Fruit fly (Drosophila melanogaster) whole organism, embryonic: ENCODE measurements around the gene edin.
A peak's percentile ranks its signal among the peaks of the same experiment; 100 is the strongest.

Experiments used
- Bdp1 ChIP-seq: fragments of 200-800 bp; sonication (Bioruptor generic); optimal IDR thresholded peaks from 3 replicates; lab custom pipeline; 2016; ENCODE audit warnings: missing biosample characterization, missing genetic modification characterization
- BtbVII ChIP-seq: fragments of 200-800 bp; sonication (Bioruptor generic); optimal IDR thresholded peaks from 3 replicates; lab custom pipeline; 2017; ENCODE audit warnings: missing biosample characterization, mild to moderate bottlenecking, missing genetic modification characterization
- CG11398 ChIP-seq: fragments of 200-800 bp; sonication (Bioruptor generic); optimal IDR thresholded peaks from 2 replicates; lab custom pipeline; 2016; ENCODE audit warnings: missing biosample characterization, missing genetic modification characterization
- CG13287 ChIP-seq: fragments of 200-800 bp; sonication (Bioruptor generic); IDR thresholded peaks from 2 replicates; pipeline ENCODE4 v1.3.6; 2022; ENCODE audit warnings: missing biosample characterization, missing genetic modification characterization; ENCODE audit not compliant: partially characterized antibody
- CG15514 ChIP-seq: fragments of 200-800 bp; sonication (Bioruptor generic); optimal IDR thresholded peaks from 3 replicates; lab custom pipeline; 2017; ENCODE audit warnings: missing biosample characterization, missing genetic modification characterization, mild to moderate bottlenecking, moderate library complexity, missing genetic modification reagents
- CG16779 ChIP-seq: fragments of 200-800 bp; sonication (Bioruptor generic); IDR thresholded peaks from 2 replicates; pipeline ENCODE4 v1.3.6; 2022; ENCODE audit warnings: missing biosample characterization, missing genetic modification characterization
- CG16815 ChIP-seq: fragments of 200-800 bp; sonication (Bioruptor generic); optimal IDR thresholded peaks from 3 replicates; lab custom pipeline; 2017; ENCODE audit warnings: missing biosample characterization, mild to moderate bottlenecking, missing genetic modification characterization
- CG17912 ChIP-seq: fragments of 200-800 bp; sonication (Bioruptor generic); optimal IDR thresholded peaks from 2 replicates; lab custom pipeline; 2018; ENCODE audit warnings: missing biosample characterization, mild to moderate bottlenecking, missing genetic modification characterization
- CG18476 ChIP-seq: fragments of 200-800 bp; sonication (Bioruptor generic); optimal IDR thresholded peaks from 2 replicates; lab custom pipeline; 2016; ENCODE audit warnings: missing biosample characterization, mild to moderate bottlenecking, missing genetic modification characterization
- CG2199 ChIP-seq: fragments of 200-800 bp; sonication (Bioruptor generic); IDR thresholded peaks from 3 replicates; pipeline ENCODE4 v1.3.6; 2022; ENCODE audit warnings: missing biosample characterization, missing genetic modification characterization
- CG2875 ChIP-seq: fragments of 200-800 bp; sonication (Bioruptor generic); optimal IDR thresholded peaks from 2 replicates; lab custom pipeline; 2017; ENCODE audit warnings: missing biosample characterization, mild to moderate bottlenecking, missing genetic modification characterization, missing genetic modification reagents
- CG2889 ChIP-seq: fragments of 200-800 bp; sonication (Bioruptor generic); IDR thresholded peaks from 3 replicates; pipeline ENCODE4 v1.3.6; 2022; ENCODE audit warnings: missing biosample characterization, missing genetic modification characterization
- CG3163 ChIP-seq: fragments of 200-800 bp; sonication (Bioruptor generic); optimal IDR thresholded peaks from 3 replicates; lab custom pipeline; 2016; ENCODE audit warnings: missing biosample characterization, missing genetic modification characterization
- CG33213 ChIP-seq: fragments of 200-800 bp; sonication (Bioruptor generic); optimal IDR thresholded peaks from 3 replicates; lab custom pipeline; 2016; ENCODE audit warnings: missing biosample characterization, missing genetic modification characterization
- CG34422 ChIP-seq: fragments of 200-800 bp; sonication (Bioruptor generic); IDR thresholded peaks from 3 replicates; pipeline ENCODE4 v1.3.6; 2022; ENCODE audit warnings: missing biosample characterization, missing genetic modification characterization
- CG43689 ChIP-seq: fragments of 200-800 bp; sonication (Bioruptor generic); IDR thresholded peaks from 2 replicates; pipeline ENCODE4 v1.3.6; 2022; ENCODE audit warnings: missing biosample characterization, missing genetic modification characterization
- CG4730 ChIP-seq: fragments of 200-800 bp; sonication (Bioruptor generic); IDR thresholded peaks from 2 replicates; pipeline ENCODE4 v1.3.6; 2022; ENCODE audit warnings: missing biosample characterization, missing genetic modification characterization
- CG5180 ChIP-seq: fragments of 200-800 bp; sonication (Bioruptor generic); optimal IDR thresholded peaks from 3 replicates; lab custom pipeline; 2017; ENCODE audit warnings: missing biosample characterization, missing genetic modification characterization, mild to moderate bottlenecking, moderate library complexity, missing genetic modification reagents
- CG6813 ChIP-seq: fragments of 200-800 bp; sonication (Bioruptor generic); optimal IDR thresholded peaks from 2 replicates; lab custom pipeline; 2017; ENCODE audit warnings: missing biosample characterization, missing genetic modification characterization, mild to moderate bottlenecking, moderate library complexity, missing genetic modification reagents
- CG8388 ChIP-seq: fragments of 200-800 bp; sonication (Bioruptor generic); optimal IDR thresholded peaks from 2 replicates; lab custom pipeline; 2019; ENCODE audit warnings: missing biosample characterization, mild to moderate bottlenecking, missing genetic modification characterization, moderate library complexity
- CG9437 ChIP-seq: fragments of 200-800 bp; sonication (Bioruptor generic); optimal IDR thresholded peaks from 2 replicates; lab custom pipeline; 2018; ENCODE audit warnings: missing biosample characterization, mild to moderate bottlenecking, missing genetic modification characterization
- D19B ChIP-seq: fragments of 200-800 bp; sonication (Bioruptor generic); optimal IDR thresholded peaks from 2 replicates; lab custom pipeline; 2017; ENCODE audit warnings: missing biosample characterization, mild to moderate bottlenecking, missing genetic modification characterization
- Dll ChIP-seq: fragments of 200-800 bp; sonication (Bioruptor generic); IDR thresholded peaks from 4 replicates; pipeline ENCODE4 v1.3.6; 2022; ENCODE audit warnings: missing biosample characterization, missing genetic modification characterization; ENCODE audit not compliant: partially characterized antibody
- ERR ChIP-seq: fragments of 200-800 bp; sonication (Bioruptor generic); optimal IDR thresholded peaks from 2 replicates; lab custom pipeline; 2016; ENCODE audit warnings: missing biosample characterization, missing genetic modification characterization
- Fer2 ChIP-seq: fragments of 200-800 bp; sonication (Bioruptor generic); optimal IDR thresholded peaks from 2 replicates; lab custom pipeline; 2018; ENCODE audit warnings: missing biosample characterization, mild to moderate bottlenecking, missing genetic modification characterization, moderate library complexity
- Fer3 ChIP-seq: fragments of 200-800 bp; sonication (Bioruptor generic); optimal IDR thresholded peaks from 2 replicates; lab custom pipeline; 2018; ENCODE audit warnings: missing biosample characterization, mild to moderate bottlenecking, missing genetic modification characterization, moderate library complexity
- H15 ChIP-seq: fragments of 200-800 bp; sonication (Bioruptor generic); IDR thresholded peaks from 3 replicates; pipeline ENCODE4 v1.3.6; 2022; ENCODE audit warnings: missing biosample characterization, missing genetic modification characterization
- Nf-YA ChIP-seq: fragments of 200-800 bp; sonication (Bioruptor generic); IDR thresholded peaks from 2 replicates; pipeline ENCODE4 v1.3.6; 2022; ENCODE audit warnings: missing biosample characterization, missing genetic modification characterization
- NfI ChIP-seq: fragments of 200-800 bp; sonication (Bioruptor generic); optimal IDR thresholded peaks from 3 replicates; lab custom pipeline; 2018; ENCODE audit warnings: missing biosample characterization, mild to moderate bottlenecking, missing genetic modification characterization, moderate library complexity
- Oli ChIP-seq: fragments of 200-800 bp; sonication (Bioruptor generic); optimal IDR thresholded peaks from 2 replicates; lab custom pipeline; 2018; ENCODE audit warnings: missing biosample characterization, mild to moderate bottlenecking, missing genetic modification characterization, moderate library complexity
- Opbp ChIP-seq: fragments of 200-800 bp; sonication (Bioruptor generic); IDR thresholded peaks from 3 replicates; pipeline ENCODE4 v1.3.6; 2022; ENCODE audit warnings: missing biosample characterization, missing genetic modification characterization; ENCODE audit not compliant: partially characterized antibody
- Poxn ChIP-seq: fragments of 200-800 bp; sonication (Bioruptor generic); IDR thresholded peaks from 2 replicates; pipeline ENCODE4 v1.3.6; 2022; ENCODE audit warnings: missing biosample characterization, missing genetic modification characterization
- Stat92E ChIP-seq, 3 experiments: fragments of >200 bp in 2 of 3; fragments of 200-800 bp in 1 of 3; sonication (Bioruptor generic) in 1 of 3; optimal IDR thresholded peaks; 2 replicates each; lab custom pipeline; 2017 to 2019; ENCODE audit warnings: missing biosample characterization in 3 of 3, missing genetic modification characterization in 3 of 3, mild to moderate bottlenecking in 1 of 3, moderate library complexity in 1 of 3
- al ChIP-seq: fragments of 200-800 bp; sonication (Bioruptor generic); IDR thresholded peaks from 2 replicates; pipeline ENCODE4 v1.3.6; 2022; ENCODE audit warnings: missing biosample characterization, missing genetic modification characterization
- bcd ChIP-seq: fragments of 200-800 bp; sonication (Bioruptor generic); optimal IDR thresholded peaks from 2 replicates; lab custom pipeline; 2017; ENCODE audit warnings: missing biosample characterization, mild to moderate bottlenecking, missing genetic modification characterization
- da ChIP-seq: fragments of 200-800 bp; sonication (Bioruptor generic); optimal IDR thresholded peaks from 2 replicates; lab custom pipeline; 2016; ENCODE audit warnings: missing biosample characterization, missing genetic modification characterization
- dm ChIP-seq: fragments of 200-800 bp; sonication (Bioruptor generic); optimal IDR thresholded peaks from 3 replicates; lab custom pipeline; 2016; ENCODE audit warnings: missing biosample characterization, missing genetic modification characterization
- eve ChIP-seq, 2 experiments: fragments of >200 bp; optimal IDR thresholded peaks; 2 replicates each; lab custom pipeline; 2017; ENCODE audit warnings: missing biosample characterization in 2 of 2, missing genetic modification characterization in 2 of 2
- gce ChIP-seq: fragments of 200-800 bp; sonication (Bioruptor generic); IDR thresholded peaks from 3 replicates; pipeline ENCODE4 v1.3.6; 2022; ENCODE audit warnings: missing biosample characterization, missing genetic modification characterization
- gem ChIP-seq: fragments of 200-800 bp; sonication (Bioruptor generic); optimal IDR thresholded peaks from 2 replicates; lab custom pipeline; 2019; ENCODE audit warnings: missing biosample characterization, mild to moderate bottlenecking, missing genetic modification characterization, moderate library complexity
- gt ChIP-seq: fragments of 200-800 bp; sonication (Bioruptor generic); IDR thresholded peaks from 2 replicates; pipeline ENCODE4 v1.3.6; 2022; ENCODE audit warnings: missing biosample characterization, missing genetic modification characterization
- peb ChIP-seq: fragments of 200-800 bp; sonication (Bioruptor generic); IDR thresholded peaks from 2 replicates; pipeline ENCODE4 v1.3.6; 2022; ENCODE audit warnings: missing biosample characterization, missing genetic modification characterization
- psq ChIP-seq: fragments of 200-800 bp; sonication (Bioruptor generic); optimal IDR thresholded peaks from 2 replicates; lab custom pipeline; 2017; ENCODE audit warnings: missing biosample characterization, missing genetic modification characterization
- pum ChIP-seq: fragments of 200-800 bp; sonication (Bioruptor generic); optimal IDR thresholded peaks from 2 replicates; lab custom pipeline; 2016; ENCODE audit warnings: missing biosample characterization, missing genetic modification characterization
- tap ChIP-seq: fragments of 200-800 bp; optimal IDR thresholded peaks from 3 replicates; lab custom pipeline; 2019; ENCODE audit warnings: missing biosample characterization, mild to moderate bottlenecking, missing genetic modification characterization, moderate library complexity
- toy ChIP-seq: fragments of 200-800 bp; sonication (Bioruptor generic); IDR thresholded peaks from 2 replicates; pipeline ENCODE4 v1.3.6; 2022; ENCODE audit warnings: missing biosample characterization, missing genetic modification characterization
- z ChIP-seq: fragments of 200-800 bp; sonication (Bioruptor generic); IDR thresholded peaks from 3 replicates; pipeline ENCODE4 v1.3.6; 2022; ENCODE audit warnings: missing biosample characterization, missing genetic modification characterization
- zf30C ChIP-seq: fragments of 200-800 bp; sonication (Bioruptor generic); optimal IDR thresholded peaks from 3 replicates; lab custom pipeline; 2018; ENCODE audit warnings: missing biosample characterization, mild to moderate bottlenecking, missing genetic modification characterization

edin gene

dm6 chr3L:17532898-17533700, 38.4 kb downstream of the edin start (continued):
- TF ChIP-seq CG15514 (GFP tag; lab: Kevin White, UChicago) (peak; percentile 73), CG5180 (peak; percentile 12), ERR (peak; percentile 34), CG2199 (GFP tag; lab: Robert Waterston, UW) (0 out of 3 replicates have a peak, but pooled peaks have one; percentile 44), CG3163 (GFP tag; lab: Kevin White, UChicago) (no peak), Fer2 (tag; lab: Kevin White, UChicago) (no peak), bcd (peak; percentile 57), Fer3 (peak; percentile 29), CG17912 (GFP tag; lab: Kevin White, UChicago) (no peak), Dll (GFP tag; lab: Robert Waterston, UW) (0 out of 4 replicates have a peak, but pooled peaks have one; percentile 17), Oli (no peak), CG16779 (no peak), gt (GFP tag; lab: Robert Waterston, UW) (no peak), CG2889 (GFP tag; lab: Robert Waterston, UW) (no peak), gem (tag; lab: Kevin White, UChicago) (peak; percentile 55), Bdp1 (GFP tag; lab: Kevin White, UChicago) (no peak), dm (GFP tag; lab: Kevin White, UChicago) (peak; percentile 2), gce (GFP tag; lab: Robert Waterston, UW) (peak; percentile 44; the same call in 1 of the 3 replicates), Stat92E (GFP tag; optimal IDR thresholded peaks at IDR 0.05; lab: Kevin White, UChicago) (peak in 1 of 3 experiments; percentile 54), CG2875 (GFP tag; lab: Kevin White, UChicago) (no peak), eve (GFP tag; optimal IDR thresholded peaks at IDR 0.05; lab: Kevin White, UChicago) (peak in 1 of 2 experiments; percentile 83), CG33213 (no peak), toy (GFP tag; lab: Robert Waterston, UW) (no peak), H15 (GFP tag; lab: Robert Waterston, UW) (0 out of 3 replicates have a peak, but pooled peaks have one; percentile 35), peb (GFP tag; lab: Robert Waterston, UW) (no peak), CG43689 (GFP tag; lab: Robert Waterston, UW) (no peak), psq (peak; percentile 59), zf30C (GFP tag; lab: Kevin White, UChicago) (no peak), BtbVII (GFP tag; lab: Kevin White, UChicago) (no peak), CG34422 (peak; percentile 79; the same call in 1 of the 3 replicates), al (GFP tag; lab: Robert Waterston, UW) (peak; percentile 10; the same call in 1 of the 2 replicates), Opbp (GFP tag; lab: Robert Waterston, UW) (peak; percentile 71; the same call in 2 of the 3 replicates), Nf-YA (GFP tag; lab: Robert Waterston, UW) (0 out of 2 replicates have a peak, but pooled peaks have one; percentile 34), D19B (GFP tag; lab: Kevin White, UChicago) (peak; percentile 15), CG8388 (GFP tag; lab: Kevin White, UChicago) (peak; percentile 31), CG6813 (GFP tag; lab: Kevin White, UChicago) (peak; percentile 69), NfI (GFP tag; lab: Kevin White, UChicago) (no peak), da (GFP tag; lab: Kevin White, UChicago) (peak; percentile 9), CG13287 (GFP tag; lab: Robert Waterston, UW) (peak; percentile 55), CG4730 (GFP tag; lab: Robert Waterston, UW) (no peak), z (no peak), tap (tag; lab: Kevin White, UChicago) (peak; percentile 17), CG11398 (no peak), CG16815 (no peak), CG9437 (GFP tag; lab: Kevin White, UChicago) (no peak), Poxn (GFP tag; lab: Robert Waterston, UW) (no peak), CG18476 (GFP tag; lab: Kevin White, UChicago) (no peak), pum (no peak)
